Fruit fly (Drosophila melanogaster): ENCODE measurements around the gene RnrL.

RnrL gene

dm6 chr2L:10339212-10339721 is 11.5 kb upstream of the RnrL start, which contains the start of gene SamDC (continued):
- TF ChIP-seq her (GFP tag; optimal IDR thresholded peaks at IDR 0.05) (peak; percentile 39), eyg (GFP tag; optimal IDR thresholded peaks at IDR 0.05) (peak; percentile 18), tna (GFP tag; IDR thresholded peaks at IDR 0.05; ENCODE audit: partially characterized antibody) (peak; percentile 77), seq (GFP tag; IDR thresholded peaks at IDR 0.05) (no peak), abd-A (tag; optimal IDR thresholded peaks at IDR 0.05) (no peak), CG14014 (GFP tag; IDR thresholded peaks at IDR 0.05) (no peak), CG6683 (GFP tag; optimal IDR thresholded peaks at IDR 0.05) (no peak), Jarid2 (GFP tag; optimal IDR thresholded peaks at IDR 0.05) (no peak), Oli (tag; optimal IDR thresholded peaks at IDR 0.05) (no peak), CG1602 (GFP tag; optimal IDR thresholded peaks at IDR 0.05) (peak; percentile 39), al (GFP tag; IDR thresholded peaks at IDR 0.05) (0 out of 2 replicates have a peak, but pooled peaks have one; percentile 21), fu2 (GFP tag; optimal IDR thresholded peaks at IDR 0.05) (no peak), CG8388 (GFP tag; optimal IDR thresholded peaks at IDR 0.05) (peak; percentile 99), amos (GFP tag; IDR thresholded peaks at IDR 0.05; ENCODE audit: partially characterized antibody) (peak; percentile 88; the same call in 1 of the 2 replicates), slbo (GFP tag; IDR thresholded peaks at IDR 0.05) (peak; percentile 57), CG11247 (GFP tag; IDR thresholded peaks at IDR 0.05) (no peak), jing (GFP tag; optimal IDR thresholded peaks at IDR 0.05) (no peak), CG7372 (GFP tag; IDR thresholded peaks at IDR 0.05) (no peak), sens-2 (GFP tag; IDR thresholded peaks at IDR 0.05) (no peak), CG6765 (GFP tag; optimal IDR thresholded peaks at IDR 0.05) (peak; percentile 31), sqz (GFP tag; optimal IDR thresholded peaks at IDR 0.05) (no peak), CG12391 (tag; optimal IDR thresholded peaks at IDR 0.05) (peak; percentile 71), gem (tag; optimal IDR thresholded peaks at IDR 0.05) (peak; percentile 76), CG33213 (GFP tag; optimal IDR thresholded peaks at IDR 0.05) (peak; percentile 34), Lim3 (GFP tag; IDR thresholded peaks at IDR 0.05) (no peak), CG2712 (tag; optimal IDR thresholded peaks at IDR 0.05) (peak; percentile 53), gsb-n (tag; optimal IDR thresholded peaks at IDR 0.05) (peak; percentile 24), CG18599 (GFP tag; optimal IDR thresholded peaks at IDR 0.05) (no peak), chif (GFP tag; optimal IDR thresholded peaks at IDR 0.05) (peak in 1 of 2 experiments; percentile 24), Bgb (GFP tag; IDR thresholded peaks at IDR 0.05; ENCODE audit: partially characterized antibody) (peak; percentile 93), CG7357 (GFP tag; IDR thresholded peaks at IDR 0.05) (peak; percentile 96), Atf6 (GFP tag; IDR thresholded peaks at IDR 0.05) (peak; percentile 46; the same call in 1 of the 2 replicates), NFAT (GFP tag; IDR thresholded peaks at IDR 0.05) (peak; percentile 71; the same call in 1 of the 2 replicates), peb (GFP tag; IDR thresholded peaks at IDR 0.05) (no peak; the same call in 1 of the 2 replicates), CG5953 (GFP tag; IDR thresholded peaks at IDR 0.05) (no peak), gfzf (GFP tag; optimal IDR thresholded peaks at IDR 0.05) (peak; percentile 35), CG2875 (GFP tag; optimal IDR thresholded peaks at IDR 0.05) (no peak), CG8089 (GFP tag; optimal IDR thresholded peaks at IDR 0.05) (no peak), nerfin-2 (GFP tag; IDR thresholded peaks at IDR 0.05; ENCODE audit: partially characterized antibody) (peak; percentile 59; the same call in 1 of the 2 replicates), MTF-1 (GFP tag; optimal IDR thresholded peaks at IDR 0.05; ENCODE audit: borderline replicate concordance) (no peak), pan (optimal IDR thresholded peaks at IDR 0.05) (no peak), pan (GFP tag; optimal IDR thresholded peaks at IDR 0.05 in 1 of 2, IDR thresholded peaks at IDR 0.05 in 1 of 2) (peak in 1 of 2 experiments; percentile 49), CrebB (tag; optimal IDR thresholded peaks at IDR 0.05) (peak; percentile 18), schlank (tag; optimal IDR thresholded peaks at IDR 0.05) (peak; percentile 35), CG18764 (GFP tag; optimal IDR thresholded peaks at IDR 0.05) (peak; percentile 5), pnt (GFP tag; optimal IDR thresholded peaks at IDR 0.05) (peak; percentile 2), Rfx (GFP tag; IDR thresholded peaks at IDR 0.05) (peak; percentile 69), chm (GFP tag; IDR thresholded peaks at IDR 0.05) (no peak; the same call in 1 of the 2 replicates), CG13287 (GFP tag; IDR thresholded peaks at IDR 0.05; ENCODE audit: partially characterized antibody) (peak; percentile 79), Med (GFP tag) (peak; percentile 91)

Measured in whole organism, embryonic.